Worm (Caenorhabditis elegans) whole organism, early embryonic: ENCODE results near the gene lgc-50.

ENCODE experiments used
- B0310.2 ChIP-seq: sonication (generic microtip); optimal IDR thresholded peaks from 2 replicates; lab custom pipeline; 2016; ENCODE audit warnings: mild to moderate bottlenecking, missing genetic modification characterization, missing compliant biosample characterization
- F13C5.2 ChIP-seq: sonication (generic microtip); optimal IDR thresholded peaks from 2 replicates; lab custom pipeline; 2017; ENCODE audit warnings: mild to moderate bottlenecking, missing genetic modification characterization, inconsistent platforms, missing compliant biosample characterization
- aly-1 ChIP-seq: sonication (generic microtip); optimal IDR thresholded peaks from 2 replicates; lab custom pipeline; 2016; ENCODE audit warnings: missing genetic modification characterization, missing compliant biosample characterization
- ama-1 ChIP-seq: fragments of 150-350 bp; optimal IDR thresholded peaks from 2 replicates; lab custom pipeline; 2014
- ceh-13 ChIP-seq: fragments of 200-800 bp; sonication (Bioruptor generic); optimal IDR thresholded peaks from 2 replicates; lab custom pipeline; 2018; ENCODE audit warnings: mild to moderate bottlenecking, missing genetic modification characterization, missing compliant biosample characterization
- ceh-36 ChIP-seq: sonication (generic microtip); optimal IDR thresholded peaks from 2 replicates; lab custom pipeline; 2016; ENCODE audit warnings: missing genetic modification characterization, inconsistent platforms, missing compliant biosample characterization
- ets-7 ChIP-seq: sonication (generic microtip); optimal IDR thresholded peaks from 2 replicates; lab custom pipeline; 2016; ENCODE audit warnings: missing genotype, missing genetic modification characterization, missing compliant biosample characterization
- flt-1 ChIP-seq: fragments of 200-800 bp; sonication (Bioruptor generic); IDR thresholded peaks from 2 replicates; pipeline ENCODE4 v1.3.6; 2022; ENCODE audit warnings: missing genetic modification characterization, missing compliant biosample characterization
- hmbx-1 ChIP-seq: sonication (generic microtip); optimal IDR thresholded peaks from 2 replicates; lab custom pipeline; 2016; ENCODE audit warnings: mild to moderate bottlenecking, missing genetic modification characterization, missing compliant biosample characterization
- hmg-4 ChIP-seq: fragments of 200-800 bp; sonication (Bioruptor generic); optimal IDR thresholded peaks from 2 replicates; lab custom pipeline; 2018; ENCODE audit warnings: mild to moderate bottlenecking, missing genetic modification characterization, missing compliant biosample characterization
- hnd-1 ChIP-seq: sonication (generic microtip); optimal IDR thresholded peaks from 2 replicates; lab custom pipeline; 2016; ENCODE audit warnings: missing genetic modification characterization, missing compliant biosample characterization
- pes-1 ChIP-seq: fragments of 200-800 bp; sonication (Bioruptor generic); IDR thresholded peaks from 2 replicates; pipeline ENCODE4 v1.3.6; 2022; ENCODE audit warnings: missing genetic modification reagents, missing genetic modification characterization, missing compliant biosample characterization
- scrt-1 ChIP-seq: fragments of 200-800 bp; sonication (Bioruptor generic); IDR thresholded peaks from 2 replicates; pipeline ENCODE4 v1.3.6; 2022; ENCODE audit warnings: missing genetic modification characterization, missing compliant biosample characterization
- sea-1 ChIP-seq: fragments of 200-800 bp; sonication (Bioruptor generic); conservative IDR thresholded peaks from 2 replicates; pipeline ENCODE4 v1.3.6; 2022; ENCODE audit warnings: missing genetic modification characterization, missing compliant biosample characterization
- tbx-11 ChIP-seq: fragments of 200-800 bp; sonication (Bioruptor generic); IDR thresholded peaks from 2 replicates; pipeline ENCODE4 v1.3.6; 2022; ENCODE audit warnings: missing genetic modification characterization, missing compliant biosample characterization
- tbx-37 ChIP-seq: fragments of 200-800 bp; sonication (Bioruptor generic); conservative IDR thresholded peaks from 2 replicates; pipeline ENCODE4 v1.3.6; 2022; ENCODE audit warnings: missing genetic modification reagents, missing genetic modification characterization, missing compliant biosample characterization
- tra-4 ChIP-seq: sonication (generic microtip); optimal IDR thresholded peaks from 2 replicates; lab custom pipeline; 2017; ENCODE audit warnings: missing genetic modification characterization, missing compliant biosample characterization

lgc-50 gene

DNA sequence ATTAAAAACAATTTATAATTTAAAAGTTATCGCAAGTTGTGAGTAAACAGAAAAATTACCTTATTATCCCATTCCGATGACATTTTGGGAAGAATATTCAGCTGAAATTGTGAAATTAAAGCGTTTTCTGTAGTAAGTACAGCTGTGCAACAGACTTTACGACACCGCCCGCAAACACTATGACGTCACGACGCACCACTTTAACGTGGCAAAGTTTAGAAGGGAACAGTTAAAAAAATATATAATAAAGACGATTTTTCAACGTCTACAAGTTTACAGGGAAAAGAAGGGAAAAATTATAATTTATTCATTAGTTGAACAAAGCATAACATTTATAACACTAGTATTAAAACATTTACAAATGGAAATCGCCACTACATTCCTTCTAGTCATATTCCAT is 41.4 kb downstream of the lgc-50 start, which contains the start of gene F08F8.9:
F08F8.9 (minus strand) TSS at position 101 of the 400 bp plus-strand sequence.
- TF ChIP-seq ceh-13 (GFP tag; lab: Kevin White, UChicago) (no peak), tbx-37 (GFP tag; lab: Robert Waterston, UW) (no peak), ceh-36 (no peak), tra-4 (no peak), hmbx-1 (no peak), aly-1 (no peak), scrt-1 (GFP tag; lab: Robert Waterston, UW) (no peak), hmg-4 (GFP tag; lab: Kevin White, UChicago) (no peak), F13C5.2 (tag; lab: Kevin White, UChicago) (no peak)

DNA sequence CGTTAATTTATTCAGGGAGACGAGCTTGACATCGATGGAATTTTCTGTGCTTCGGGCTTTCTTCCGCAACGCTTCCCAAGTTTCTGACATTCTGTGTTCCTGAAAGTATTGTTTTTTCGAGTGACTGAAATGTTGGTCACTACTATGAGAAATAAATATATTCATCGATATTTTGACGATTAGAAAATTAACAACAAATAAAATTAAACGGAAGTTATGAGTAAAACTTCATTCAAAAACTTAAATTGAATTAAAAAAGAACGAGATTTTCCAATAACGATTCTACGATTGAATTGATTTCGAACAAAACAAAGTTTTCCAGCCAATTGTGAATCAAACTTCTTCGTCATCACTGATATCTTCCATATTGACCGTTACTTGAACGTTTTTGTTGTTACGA is 46.2 kb downstream of the lgc-50 start, which contains the start of gene gos-28:
gos-28 (minus strand) TSS at position 101 of the 400 bp plus-strand sequence.
- no peak for TF ChIP-seq ceh-13 (GFP tag; lab: Kevin White, UChicago)
- no peak for TF ChIP-seq pes-1 (GFP tag; lab: Robert Waterston, UW)
- no peak for TF ChIP-seq sea-1
- no peak for TF ChIP-seq F13C5.2 (tag; lab: Kevin White, UChicago)
- no peak for TF ChIP-seq hmg-4 (GFP tag; lab: Kevin White, UChicago)
- TF ChIP-seq ets-7, result no peak
- TF ChIP-seq B0310.2 (tag; lab: Kevin White, UChicago), result no peak
- no peak for TF ChIP-seq aly-1
- no peak for TF ChIP-seq ceh-36
- TF ChIP-seq hnd-1, result no peak
- no peak for TF ChIP-seq ama-1 (lab: Kevin White, UChicago)
- TF ChIP-seq tbx-11, result no peak
- no peak for TF ChIP-seq flt-1 (GFP tag; lab: Robert Waterston, UW)

DNA sequence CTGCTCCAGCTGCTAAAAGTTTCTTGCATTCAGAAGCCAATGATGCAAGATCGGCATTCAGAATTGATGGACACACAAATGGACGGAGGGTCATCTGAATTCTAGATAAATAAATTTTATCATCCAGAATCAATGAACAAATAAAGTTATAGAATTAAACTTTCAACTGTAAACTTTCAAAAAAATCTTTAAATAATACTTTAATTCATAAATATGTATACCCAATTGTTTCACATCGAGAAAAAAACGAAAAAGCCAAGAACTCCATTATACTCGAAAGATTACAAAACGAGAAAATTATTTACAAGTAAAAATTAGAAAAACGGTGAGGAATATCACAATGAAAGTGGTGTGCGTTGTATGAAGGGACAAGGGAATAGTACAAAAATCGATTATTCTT is 48.2 kb downstream of the lgc-50 start, which contains the start of gene F08F8.7:
F08F8.7 (minus strand) TSS at position 101 of the 400 bp plus-strand sequence.
- no peak for TF ChIP-seq sea-1
- TF ChIP-seq tbx-37 (GFP tag; lab: Robert Waterston, UW), result no peak
- TF ChIP-seq scrt-1 (GFP tag; lab: Robert Waterston, UW), result no peak
- no peak for TF ChIP-seq ama-1 (lab: Kevin White, UChicago)
- no peak for TF ChIP-seq F13C5.2 (tag; lab: Kevin White, UChicago)
- TF ChIP-seq tra-4, result no peak
- TF ChIP-seq hmg-4 (GFP tag; lab: Kevin White, UChicago), result no peak
- TF ChIP-seq ceh-36, result no peak
- no peak for TF ChIP-seq hmbx-1
- TF ChIP-seq aly-1, result no peak
- TF ChIP-seq ets-7, result no peak
- TF ChIP-seq pes-1 (GFP tag; lab: Robert Waterston, UW), result no peak
- TF ChIP-seq flt-1 (GFP tag; lab: Robert Waterston, UW), result no peak
- TF ChIP-seq ceh-13 (GFP tag; lab: Kevin White, UChicago), result no peak
- no peak for TF ChIP-seq tbx-11
- TF ChIP-seq B0310.2 (tag; lab: Kevin White, UChicago), result no peak
- no peak for TF ChIP-seq hnd-1

DNA sequence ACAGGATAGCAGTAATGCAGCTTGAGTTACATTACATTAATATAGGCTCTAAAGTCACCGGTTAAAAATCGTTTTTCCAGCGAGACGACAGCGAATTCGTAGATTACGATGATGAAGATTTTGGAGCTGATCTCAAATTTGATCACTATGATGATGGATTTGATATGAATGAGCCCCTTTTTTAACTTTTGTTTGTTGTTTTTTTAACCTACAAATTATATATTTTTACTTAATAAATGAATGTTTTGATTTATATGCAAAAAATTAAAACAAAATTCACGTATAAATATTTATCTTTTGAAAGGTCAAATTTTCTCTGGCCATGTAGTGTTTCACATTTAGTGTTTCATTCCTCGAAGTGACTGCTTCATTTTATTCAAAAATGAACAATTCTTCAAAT is 51.9 kb downstream of the lgc-50 start, which contains the start of gene F08F8.6:
F08F8.6 (plus strand) TSS at position 301 of the 400 bp plus-strand sequence.
- TF ChIP-seq flt-1 (GFP tag; lab: Robert Waterston, UW) (no peak), F13C5.2 (tag; lab: Kevin White, UChicago) (no peak), tra-4 (no peak), B0310.2 (tag; lab: Kevin White, UChicago) (no peak), hnd-1 (no peak), aly-1 (no peak), tbx-11 (no peak), sea-1 (no peak), ceh-36 (no peak), hmg-4 (GFP tag; lab: Kevin White, UChicago) (no peak), ets-7 (no peak), hmbx-1 (no peak), ama-1 (lab: Kevin White, UChicago) (no peak), tbx-37 (GFP tag; lab: Robert Waterston, UW) (no peak), pes-1 (GFP tag; lab: Robert Waterston, UW) (no peak)
